Worm (Caenorhabditis elegans) whole organism, early embryonic: ENCODE data around the gene F53A9.8.

Experiments
- B0310.2 ChIP-seq: sonication (generic microtip); optimal IDR thresholded peaks from 2 replicates; lab custom pipeline; 2016; ENCODE audit warnings: mild to moderate bottlenecking, missing genetic modification characterization, missing compliant biosample characterization
- F13C5.2 ChIP-seq: sonication (generic microtip); optimal IDR thresholded peaks from 2 replicates; lab custom pipeline; 2017; ENCODE audit warnings: mild to moderate bottlenecking, missing genetic modification characterization, inconsistent platforms, missing compliant biosample characterization
- aly-1 ChIP-seq: sonication (generic microtip); optimal IDR thresholded peaks from 2 replicates; lab custom pipeline; 2016; ENCODE audit warnings: missing genetic modification characterization, missing compliant biosample characterization
- ama-1 ChIP-seq: fragments of 150-350 bp; optimal IDR thresholded peaks from 2 replicates; lab custom pipeline; 2014
- ceh-13 ChIP-seq: fragments of 200-800 bp; sonication (Bioruptor generic); optimal IDR thresholded peaks from 2 replicates; lab custom pipeline; 2018; ENCODE audit warnings: mild to moderate bottlenecking, missing genetic modification characterization, missing compliant biosample characterization
- ets-7 ChIP-seq: sonication (generic microtip); optimal IDR thresholded peaks from 2 replicates; lab custom pipeline; 2016; ENCODE audit warnings: missing genotype, missing genetic modification characterization, missing compliant biosample characterization
- flt-1 ChIP-seq: fragments of 200-800 bp; sonication (Bioruptor generic); IDR thresholded peaks from 2 replicates; pipeline ENCODE4 v1.3.6; 2022; ENCODE audit warnings: missing genetic modification characterization, missing compliant biosample characterization
- hmg-4 ChIP-seq: fragments of 200-800 bp; sonication (Bioruptor generic); optimal IDR thresholded peaks from 2 replicates; lab custom pipeline; 2018; ENCODE audit warnings: mild to moderate bottlenecking, missing genetic modification characterization, missing compliant biosample characterization
- hnd-1 ChIP-seq: sonication (generic microtip); optimal IDR thresholded peaks from 2 replicates; lab custom pipeline; 2016; ENCODE audit warnings: missing genetic modification characterization, missing compliant biosample characterization
- scrt-1 ChIP-seq: fragments of 200-800 bp; sonication (Bioruptor generic); IDR thresholded peaks from 2 replicates; pipeline ENCODE4 v1.3.6; 2022; ENCODE audit warnings: missing genetic modification characterization, missing compliant biosample characterization
- sea-1 ChIP-seq: fragments of 200-800 bp; sonication (Bioruptor generic); conservative IDR thresholded peaks from 2 replicates; pipeline ENCODE4 v1.3.6; 2022; ENCODE audit warnings: missing genetic modification characterization, missing compliant biosample characterization
- tbx-37 ChIP-seq: fragments of 200-800 bp; sonication (Bioruptor generic); conservative IDR thresholded peaks from 2 replicates; pipeline ENCODE4 v1.3.6; 2022; ENCODE audit warnings: missing genetic modification reagents, missing genetic modification characterization, missing compliant biosample characterization

DNA sequence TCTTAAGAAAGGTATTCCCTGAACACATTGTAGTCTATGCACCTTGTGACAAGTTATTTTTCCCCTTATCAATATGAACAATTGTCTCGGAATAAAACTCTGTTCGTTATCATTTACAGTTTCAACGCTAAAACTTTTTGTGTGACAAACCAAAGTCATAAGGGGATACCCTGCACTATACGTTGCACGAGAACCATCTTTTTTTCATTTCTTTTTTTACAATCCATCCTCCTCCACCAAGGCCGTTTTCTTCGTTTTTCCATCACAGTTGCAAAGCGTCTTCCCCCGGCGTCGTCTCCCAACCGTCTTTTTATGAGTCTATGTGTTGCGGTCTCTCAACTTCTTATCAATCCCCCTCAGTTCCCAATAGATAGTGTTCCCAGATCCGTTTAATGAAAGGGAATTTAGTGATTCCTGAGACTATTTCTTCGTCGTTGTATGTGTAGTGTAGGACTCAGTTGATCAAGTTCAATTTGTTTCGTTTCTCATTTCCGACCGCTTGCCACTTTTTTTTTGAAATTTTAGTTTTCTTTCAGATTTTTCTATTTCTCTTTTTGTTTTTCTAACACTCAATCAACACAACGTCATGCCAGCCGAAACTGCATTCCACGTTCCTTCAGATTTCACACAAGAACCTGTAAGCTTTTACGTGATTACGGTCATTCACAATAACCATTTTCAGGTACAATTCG is 42.5 kb downstream of the F53A9.8 start:
- TF ChIP-seq ama-1 (lab: Kevin White, UChicago) = no peak
- no peak for TF ChIP-seq scrt-1 (GFP tag; lab: Robert Waterston, UW)
- TF ChIP-seq sea-1 (GFP tag; lab: Robert Waterston, UW) = no peak
- no peak for TF ChIP-seq flt-1 (GFP tag; lab: Robert Waterston, UW)
- TF ChIP-seq hnd-1 (tag; lab: Kevin White, UChicago) = no peak
- TF ChIP-seq ceh-13 = no peak
- no peak for TF ChIP-seq B0310.2
- TF ChIP-seq hmg-4 (GFP tag; lab: Kevin White, UChicago) = no peak
- no peak for TF ChIP-seq ets-7 (tag; lab: Kevin White, UChicago)
- TF ChIP-seq aly-1 (tag; lab: Kevin White, UChicago) = no peak
- no peak for TF ChIP-seq F13C5.2 (tag; lab: Kevin White, UChicago)
- no peak for TF ChIP-seq tbx-37 (GFP tag; lab: Robert Waterston, UW)
